Worm (Caenorhabditis elegans): ENCODE data around the gene F16F9.1.

DNA sequence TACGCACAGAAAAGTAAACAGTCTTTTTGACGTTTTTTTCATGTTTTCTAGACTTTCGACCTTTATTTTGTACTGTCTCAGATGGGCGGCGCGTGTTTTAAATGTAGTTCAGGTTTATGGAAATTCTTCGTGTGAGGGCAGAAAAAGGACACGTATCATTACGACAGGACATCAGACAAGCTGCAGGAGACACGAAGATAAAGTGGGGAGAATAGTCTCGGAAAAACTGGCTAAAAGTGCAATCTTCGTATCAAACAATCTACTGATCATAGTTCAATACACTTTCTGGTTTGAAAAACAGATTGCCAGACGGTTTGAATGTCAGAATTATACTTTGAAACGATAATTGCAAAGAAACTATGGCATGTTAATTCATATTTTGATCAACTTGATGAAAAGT, 39.2 kb downstream of the F16F9.1 start:
- no peak for TF ChIP-seq ztf-11 (tag; optimal IDR thresholded peaks at IDR 0.05)
- TF ChIP-seq gei-8 (GFP tag; optimal IDR thresholded peaks at IDR 0.05), result no peak
- TF ChIP-seq Y48G9A.11 (GFP tag; IDR thresholded peaks at IDR 0.05), result no peak
- TF ChIP-seq attf-4 (tag; optimal IDR thresholded peaks at IDR 0.05), result no peak
- no peak for TF ChIP-seq unc-39 (tag; optimal IDR thresholded peaks at IDR 0.05)
- no peak for TF ChIP-seq spr-1 (tag; optimal IDR thresholded peaks at IDR 0.05)
- TF ChIP-seq tra-1 (GFP tag; IDR thresholded peaks at IDR 0.05), result no peak
- no peak for TF ChIP-seq ama-1 (optimal IDR thresholded peaks at IDR 0.05)
- no peak for TF ChIP-seq unc-62 (GFP tag; optimal IDR thresholded peaks at IDR 0.05 in 1 of 2)
- no peak for TF ChIP-seq unc-62 (tag; optimal IDR thresholded peaks at IDR 0.05)
- no peak for TF ChIP-seq lin-15B (tag; optimal IDR thresholded peaks at IDR 0.05)
- no peak for TF ChIP-seq egl-43 (GFP tag; IDR thresholded peaks at IDR 0.05)
- TF ChIP-seq nhr-77 (tag; optimal IDR thresholded peaks at IDR 0.05), result no peak
